Fruit fly (Drosophila melanogaster): ENCODE results near the gene ND-B8.

- TF ChIP-seq h (GFP tag; optimal IDR thresholded peaks at IDR 0.05) = no peak
- TF ChIP-seq sage (GFP tag; optimal IDR thresholded peaks at IDR 0.05) = no peak
- no peak for TF ChIP-seq Jra (GFP tag; optimal IDR thresholded peaks at IDR 0.05)
- TF ChIP-seq dmrt93B (GFP tag; optimal IDR thresholded peaks at IDR 0.05) = no peak
Measured at dm6 chr2L:4440881-4441737, 13.3 kb upstream of the ND-B8 start, which contains the start of gene CG15431.

Measured in whole organism, wandering third instar larva.